Fruit fly (Drosophila melanogaster) whole organism, prepupa: Measurements from ENCODE around the gene CG15256.

ENCODE experiments used
- CG10669 ChIP-seq: fragments of 200-800 bp; sonication (Bioruptor generic); optimal IDR thresholded peaks from 3 replicates; lab custom pipeline; 2018; ENCODE audit warnings: missing biosample characterization, mild to moderate bottlenecking, missing genetic modification characterization, moderate library complexity
- CG16779 ChIP-seq: fragments of 200-800 bp; sonication (Bioruptor generic); optimal IDR thresholded peaks from 3 replicates; lab custom pipeline; 2017; ENCODE audit warnings: missing biosample characterization, mild to moderate bottlenecking, missing genetic modification characterization
- CG3032 ChIP-seq: fragments of 200-800 bp; optimal IDR thresholded peaks from 2 replicates; lab custom pipeline; 2019; ENCODE audit warnings: missing biosample characterization, mild to moderate bottlenecking, missing genetic modification characterization, moderate library complexity
- CG34406 ChIP-seq: fragments of 200-800 bp; sonication (Bioruptor generic); optimal IDR thresholded peaks from 3 replicates; lab custom pipeline; 2016; ENCODE audit warnings: missing biosample characterization, missing genetic modification characterization
- CG6163 ChIP-seq: fragments of 200-800 bp; sonication (Bioruptor generic); IDR thresholded peaks from 3 replicates; pipeline ENCODE4 v1.3.6; 2022; ENCODE audit warnings: missing biosample characterization, missing genetic modification characterization
- CG6854 ChIP-seq: fragments of 200-800 bp; sonication (Bioruptor generic); optimal IDR thresholded peaks from 2 replicates; lab custom pipeline; 2017; ENCODE audit warnings: missing biosample characterization, mild to moderate bottlenecking, missing genetic modification characterization
- Gug ChIP-seq: fragments of 200-800 bp; sonication (Bioruptor generic); IDR thresholded peaks from 2 replicates; pipeline ENCODE4 v1.3.6; 2022; ENCODE audit warnings: missing biosample characterization, missing genetic modification characterization
- Met ChIP-seq: fragments of 200-800 bp; sonication (Bioruptor generic); optimal IDR thresholded peaks from 3 replicates; lab custom pipeline; 2016; ENCODE audit warnings: missing biosample characterization, missing genetic modification characterization
- Sox102F ChIP-seq: fragments of 200-800 bp; sonication (Bioruptor generic); optimal IDR thresholded peaks from 2 replicates; lab custom pipeline; 2016; ENCODE audit warnings: missing biosample characterization, mild to moderate bottlenecking, missing genetic modification characterization
- eg ChIP-seq: fragments of 200-800 bp; sonication (Bioruptor generic); IDR thresholded peaks from 3 replicates; pipeline ENCODE4 v1.3.6; 2022; ENCODE audit warnings: missing biosample characterization, missing genetic modification characterization
- lz ChIP-seq: fragments of 200-800 bp; sonication (Bioruptor generic); optimal IDR thresholded peaks from 3 replicates; lab custom pipeline; 2016; ENCODE audit warnings: missing biosample characterization, missing genetic modification characterization
- salr ChIP-seq, 2 experiments: fragments of 200-800 bp; sonication (Bioruptor generic); optimal IDR thresholded peaks; 3 replicates each; lab custom pipeline; 2016 to 2018; ENCODE audit warnings: missing biosample characterization in 2 of 2, missing genetic modification characterization in 2 of 2, mild to moderate bottlenecking in 1 of 2
- ss ChIP-seq, 2 experiments: fragments of 200-800 bp; sonication (Bioruptor generic); optimal IDR thresholded peaks; 2 replicates in 1 of 2; 3 replicates in 1 of 2; lab custom pipeline; 2017 to 2018; ENCODE audit warnings: mild to moderate bottlenecking in 2 of 2, missing biosample characterization in 2 of 2, missing genetic modification characterization in 2 of 2, moderate library complexity in 1 of 2

DNA sequence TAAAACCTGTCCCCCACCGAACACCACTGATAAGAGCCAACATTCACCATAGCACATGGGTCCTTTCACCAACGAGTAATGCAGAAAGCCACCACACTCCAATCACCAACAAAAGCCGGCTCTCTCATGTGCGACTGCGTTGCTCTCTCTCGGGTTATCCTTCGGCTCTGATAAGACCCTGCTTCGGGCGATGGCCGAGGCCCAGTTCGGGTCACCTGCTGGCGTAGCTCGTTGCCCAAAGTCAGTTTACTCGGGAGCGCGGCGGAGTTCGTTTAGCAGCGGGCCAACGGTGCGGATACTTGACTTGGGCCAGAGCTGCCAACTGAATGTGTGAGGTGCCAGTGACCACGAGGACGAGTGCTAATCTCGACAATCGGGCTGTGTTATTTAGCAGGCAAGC lies 2.3 kb downstream of the CG15256 start, which contains the start of gene kek3:
- TF ChIP-seq Gug (GFP tag; lab: Robert Waterston, UW) (no peak), Sox102F (GFP tag; lab: Kevin White, UChicago) (no peak), CG3032 (tag; lab: Kevin White, UChicago) (no peak), CG6163 (GFP tag; lab: Robert Waterston, UW) (no peak), CG34406 (GFP tag; lab: Kevin White, UChicago) (no peak), CG6854 (no peak), Met (GFP tag; lab: Kevin White, UChicago) (no peak), salr (GFP tag; optimal IDR thresholded peaks at IDR 0.05; lab: Kevin White, UChicago) (no peak), CG16779 (tag; lab: Kevin White, UChicago) (no peak), CG10669 (GFP tag; lab: Kevin White, UChicago) (no peak), eg (no peak), lz (no peak), ss (GFP tag; optimal IDR thresholded peaks at IDR 0.05; lab: Kevin White, UChicago) (no peak)
